Fruit fly (Drosophila melanogaster): ENCODE data around the gene CG1074.

The CG1074 gene

DNA sequence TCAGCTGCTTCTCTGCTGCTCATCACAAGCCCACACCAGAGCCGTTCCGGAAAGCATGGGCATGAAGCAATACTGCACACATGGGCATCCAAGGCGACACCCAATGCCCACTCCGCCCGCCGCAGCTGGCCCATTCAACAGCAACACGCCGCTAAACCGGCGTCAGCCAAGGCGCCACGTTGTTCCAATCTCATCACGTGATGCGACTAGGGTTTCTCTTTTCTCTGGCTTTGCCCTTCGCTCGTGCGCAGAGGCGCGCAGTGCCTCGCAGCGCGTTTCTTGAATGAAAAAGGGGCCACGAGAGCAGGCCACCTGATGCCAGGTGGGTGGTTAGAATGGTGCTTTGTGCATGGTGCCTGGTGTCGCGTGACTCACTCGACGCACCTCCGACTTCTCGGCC lies 15.5 kb downstream of the CG1074 start:
- TF ChIP-seq CG5204 (GFP tag; optimal IDR thresholded peaks at IDR 0.05) (no peak), CG7101 (tag; optimal IDR thresholded peaks at IDR 0.05) (no peak), ovo (GFP tag; optimal IDR thresholded peaks at IDR 0.05) (no peak), cic (GFP tag; optimal IDR thresholded peaks at IDR 0.05) (peak; percentile 16), CG1620 (GFP tag; optimal IDR thresholded peaks at IDR 0.05) (no peak), toe (GFP tag; optimal IDR thresholded peaks at IDR 0.05) (no peak), Hr96 (GFP tag; optimal IDR thresholded peaks at IDR 0.05) (no peak), CG12768 (GFP tag; optimal IDR thresholded peaks at IDR 0.05) (no peak), CG14711 (tag; optimal IDR thresholded peaks at IDR 0.05) (no peak), tj (GFP tag; optimal IDR thresholded peaks at IDR 0.05) (no peak), CG11617 (GFP tag; optimal IDR thresholded peaks at IDR 0.05) (no peak), CG33017 (tag; optimal IDR thresholded peaks at IDR 0.05) (no peak), Crg-1 (GFP tag; optimal IDR thresholded peaks at IDR 0.05) (no peak), Mnt (GFP tag; optimal IDR thresholded peaks at IDR 0.05) (peak; percentile 31)

DNA sequence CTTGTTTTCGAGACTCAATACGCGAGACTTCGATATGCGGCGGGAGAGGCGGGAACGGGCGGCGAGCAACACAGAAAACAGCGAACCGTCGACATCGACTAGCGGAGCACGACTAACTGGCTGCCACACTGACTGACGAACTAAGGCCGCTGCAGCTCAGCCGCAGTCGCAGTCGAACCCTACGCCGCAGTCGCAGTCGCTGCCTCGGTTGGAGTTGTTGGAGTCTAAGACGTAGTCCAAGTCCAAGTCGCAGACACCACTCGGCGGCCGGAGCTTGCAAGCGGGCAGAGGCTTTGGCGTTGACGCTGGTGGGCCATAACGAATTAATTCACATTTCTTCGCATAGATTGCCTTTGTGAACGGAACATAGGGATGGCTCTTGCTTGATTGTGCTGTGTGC lies 17.0 kb downstream of the CG1074 start:
- no peak for TF ChIP-seq Crg-1 (GFP tag; optimal IDR thresholded peaks at IDR 0.05)

DNA sequence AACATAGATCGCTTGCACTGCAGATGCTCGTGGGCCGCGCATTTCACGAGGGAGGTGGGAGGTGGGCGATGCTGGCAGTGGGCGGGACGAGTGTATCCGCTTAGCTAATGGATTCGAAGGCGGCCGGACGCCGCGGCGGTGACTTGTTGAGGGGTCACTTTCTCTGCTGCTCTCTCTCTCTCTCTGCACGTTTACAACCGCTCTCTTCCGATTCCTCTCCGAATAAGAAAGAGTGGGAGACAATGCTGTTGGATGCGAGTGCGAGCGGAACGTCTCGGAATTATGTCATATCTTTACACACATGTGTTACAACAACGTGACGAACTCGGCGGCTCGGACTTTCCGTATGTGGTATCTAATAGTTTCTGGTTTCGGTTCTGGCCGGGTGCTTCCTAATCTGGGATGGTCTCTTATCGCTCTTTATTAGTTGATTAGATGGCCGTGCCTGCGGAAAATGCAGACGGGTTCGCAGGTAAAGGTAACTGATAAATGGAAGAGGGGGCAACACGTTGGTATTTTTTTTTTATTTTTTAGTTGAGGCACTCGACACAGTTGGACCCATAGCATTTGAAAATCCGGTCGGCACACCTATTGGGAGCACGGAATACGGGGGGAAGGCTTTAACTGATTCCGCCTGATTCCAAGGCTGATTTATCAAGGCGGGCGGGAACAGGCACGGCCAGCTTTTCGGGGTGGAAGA lies 18.7 kb downstream of the CG1074 start:
- TF ChIP-seq Hr96 (GFP tag; optimal IDR thresholded peaks at IDR 0.05), result no peak
- TF ChIP-seq CG33017 (tag; optimal IDR thresholded peaks at IDR 0.05), result no peak
- no peak for TF ChIP-seq CG11617 (GFP tag; optimal IDR thresholded peaks at IDR 0.05)
- TF ChIP-seq CG12768 (GFP tag; optimal IDR thresholded peaks at IDR 0.05), result peak; percentile 23
- TF ChIP-seq CG14711 (tag; optimal IDR thresholded peaks at IDR 0.05), result no peak
- TF ChIP-seq ovo (GFP tag; optimal IDR thresholded peaks at IDR 0.05), result no peak
- no peak for TF ChIP-seq Clk (GFP tag; optimal IDR thresholded peaks at IDR 0.05)
- no peak for TF ChIP-seq toe (GFP tag; optimal IDR thresholded peaks at IDR 0.05)
- TF ChIP-seq cic (GFP tag; optimal IDR thresholded peaks at IDR 0.05), result no peak
- TF ChIP-seq CG7101 (tag; optimal IDR thresholded peaks at IDR 0.05), result no peak
- TF ChIP-seq bab1 (GFP tag; optimal IDR thresholded peaks at IDR 0.05), result no peak
- no peak for TF ChIP-seq CG5204 (GFP tag; optimal IDR thresholded peaks at IDR 0.05)
- TF ChIP-seq pad (GFP tag; optimal IDR thresholded peaks at IDR 0.05), result no peak
- TF ChIP-seq Crg-1 (GFP tag; optimal IDR thresholded peaks at IDR 0.05), result no peak
- no peak for TF ChIP-seq CG1620 (GFP tag; optimal IDR thresholded peaks at IDR 0.05)
- no peak for TF ChIP-seq kay (GFP tag; ENCODE audit: borderline replicate concordance)
- peak; percentile 2 for TF ChIP-seq CG7045 (GFP tag; optimal IDR thresholded peaks at IDR 0.05)
- TF ChIP-seq Mnt (GFP tag; optimal IDR thresholded peaks at IDR 0.05), result peak; percentile 52

DNA sequence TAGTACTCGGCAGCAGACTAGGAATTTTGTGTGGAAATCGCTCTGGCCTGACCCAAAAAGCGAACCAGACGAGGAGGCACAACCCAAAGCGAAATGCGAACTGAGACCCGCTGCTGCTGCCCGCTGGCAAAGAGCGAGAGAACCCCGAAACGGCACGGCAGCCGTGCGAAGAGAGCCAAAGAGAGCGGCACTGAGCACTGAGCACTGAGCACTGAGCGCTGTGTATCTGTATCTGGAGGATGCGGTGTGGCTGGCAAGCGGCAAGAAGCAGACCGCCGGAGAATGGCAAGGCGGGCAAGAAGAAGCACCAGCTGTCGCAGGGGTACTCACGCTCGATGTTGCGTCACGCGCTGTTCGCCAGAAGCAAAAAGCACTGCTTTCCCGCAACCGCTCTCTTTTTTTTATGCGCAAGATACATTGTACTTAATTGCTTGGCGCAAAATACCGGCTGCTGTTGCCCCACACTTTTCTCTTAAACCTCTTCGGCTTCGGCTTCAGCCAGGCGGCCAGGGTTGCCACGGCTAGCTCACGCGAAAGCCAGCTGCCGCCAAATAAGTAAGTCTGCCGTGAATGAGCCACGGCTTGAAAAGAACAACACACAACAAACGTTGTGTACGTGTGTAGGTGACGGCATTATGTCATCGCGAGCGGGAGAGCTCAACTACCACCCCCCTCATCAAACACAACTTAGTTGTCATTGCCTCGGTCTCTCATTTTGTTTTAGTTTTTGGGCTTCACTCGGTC lies 19.6 kb downstream of the CG1074 start:
- TF ChIP-seq CG33017 (tag; optimal IDR thresholded peaks at IDR 0.05) (no peak), CG11617 (GFP tag; optimal IDR thresholded peaks at IDR 0.05) (no peak), bab1 (GFP tag; optimal IDR thresholded peaks at IDR 0.05) (peak; percentile 4), CG1620 (GFP tag; optimal IDR thresholded peaks at IDR 0.05) (no peak), kay (GFP tag; ENCODE audit: borderline replicate concordance) (no peak), CG7045 (GFP tag; optimal IDR thresholded peaks at IDR 0.05) (no peak), Mnt (GFP tag; optimal IDR thresholded peaks at IDR 0.05) (peak; percentile 57), ovo (GFP tag; optimal IDR thresholded peaks at IDR 0.05) (no peak), tj (GFP tag; optimal IDR thresholded peaks at IDR 0.05) (peak; percentile 29), Hr96 (GFP tag; optimal IDR thresholded peaks at IDR 0.05) (peak; percentile 16), CG14711 (tag; optimal IDR thresholded peaks at IDR 0.05) (peak; percentile 93), toe (GFP tag; optimal IDR thresholded peaks at IDR 0.05) (no peak), cnc (optimal IDR thresholded peaks at IDR 0.05) (no peak), Clk (GFP tag; optimal IDR thresholded peaks at IDR 0.05) (peak; percentile 33), CG5204 (GFP tag; optimal IDR thresholded peaks at IDR 0.05) (no peak), CG7101 (tag; optimal IDR thresholded peaks at IDR 0.05) (no peak), pad (GFP tag; optimal IDR thresholded peaks at IDR 0.05) (peak; percentile 87), cic (GFP tag; optimal IDR thresholded peaks at IDR 0.05) (no peak), CG12768 (GFP tag; optimal IDR thresholded peaks at IDR 0.05) (peak; percentile 19), Crg-1 (GFP tag; optimal IDR thresholded peaks at IDR 0.05) (peak; percentile 17)

DNA sequence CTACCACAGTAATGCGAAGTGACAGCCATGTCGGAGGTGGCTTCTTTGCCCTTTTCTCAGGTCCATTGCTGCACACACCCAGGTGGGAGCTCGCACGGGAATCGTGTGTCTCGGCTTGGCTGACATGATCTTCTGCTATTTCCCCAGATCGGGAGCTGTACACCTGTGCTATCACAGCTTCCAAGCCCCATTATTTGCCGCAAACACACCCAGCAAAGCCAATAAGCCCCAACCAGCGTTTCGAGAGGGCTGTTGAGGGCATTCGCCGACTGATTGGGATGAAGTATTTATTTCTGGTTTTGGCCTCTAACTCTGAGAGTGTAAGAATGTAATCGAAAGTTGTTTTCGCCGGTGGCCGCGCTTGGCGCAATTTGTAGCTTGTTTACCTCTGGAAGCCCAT lies 23.9 kb downstream of the CG1074 start:
- TF ChIP-seq toe (GFP tag; optimal IDR thresholded peaks at IDR 0.05) (no peak), Hr96 (GFP tag; optimal IDR thresholded peaks at IDR 0.05) (no peak), tj (GFP tag; optimal IDR thresholded peaks at IDR 0.05) (no peak), CG1620 (GFP tag; optimal IDR thresholded peaks at IDR 0.05) (no peak), Mnt (GFP tag; optimal IDR thresholded peaks at IDR 0.05) (no peak), Crg-1 (GFP tag; optimal IDR thresholded peaks at IDR 0.05) (no peak), bab1 (GFP tag; optimal IDR thresholded peaks at IDR 0.05) (no peak), cnc (optimal IDR thresholded peaks at IDR 0.05) (no peak), pad (GFP tag; optimal IDR thresholded peaks at IDR 0.05) (no peak), CG7101 (tag; optimal IDR thresholded peaks at IDR 0.05) (no peak), CG11617 (GFP tag; optimal IDR thresholded peaks at IDR 0.05) (no peak), CG33017 (tag; optimal IDR thresholded peaks at IDR 0.05) (no peak), Clk (GFP tag; optimal IDR thresholded peaks at IDR 0.05) (no peak), kay (GFP tag; ENCODE audit: borderline replicate concordance) (no peak), CG14711 (tag; optimal IDR thresholded peaks at IDR 0.05) (no peak), cic (GFP tag; optimal IDR thresholded peaks at IDR 0.05) (no peak), CG7045 (GFP tag; optimal IDR thresholded peaks at IDR 0.05) (no peak), CG5204 (GFP tag; optimal IDR thresholded peaks at IDR 0.05) (no peak), ovo (GFP tag; optimal IDR thresholded peaks at IDR 0.05) (no peak), CG12768 (GFP tag; optimal IDR thresholded peaks at IDR 0.05) (no peak)
